Fruit fly (Drosophila melanogaster): Measurements from ENCODE around the gene CG33939.

dm6 chrX:19153288-19154130 is 21.2 kb downstream of the CG33939 start:
- TF ChIP-seq CG10348 (GFP tag; IDR thresholded peaks at IDR 0.05) (no peak), CG15710 (tag; optimal IDR thresholded peaks at IDR 0.05) (no peak), CG4496 (GFP tag; IDR thresholded peaks at IDR 0.05) (peak; percentile 64), CG13204 (GFP tag; optimal IDR thresholded peaks at IDR 0.05) (peak; percentile 79), EcR (GFP tag; optimal IDR thresholded peaks at IDR 0.05) (peak; percentile 82), Snoo (tag; optimal IDR thresholded peaks at IDR 0.05) (no peak), Pif1B (GFP tag; optimal IDR thresholded peaks at IDR 0.05) (peak; percentile 49), CG34367 (tag; optimal IDR thresholded peaks at IDR 0.05) (no peak), CG8159 (tag; optimal IDR thresholded peaks at IDR 0.05) (no peak)
